Fruit fly (Drosophila melanogaster) whole organism, embryonic: ENCODE measurements around the gene sit.

Experiments
- Asciz ChIP-seq: fragments of 200-800 bp; sonication (Bioruptor generic); optimal IDR thresholded peaks from 2 replicates; lab custom pipeline; 2017; ENCODE audit warnings: missing biosample characterization, mild to moderate bottlenecking, missing genetic modification characterization, missing genetic modification reagents
- CG1024 ChIP-seq: fragments of 200-800 bp; sonication (Bioruptor generic); IDR thresholded peaks from 2 replicates; pipeline ENCODE4 v1.3.6; 2022; ENCODE audit warnings: missing biosample characterization, missing genetic modification characterization
- CG12659 ChIP-seq: fragments of 200-800 bp; sonication (Bioruptor generic); optimal IDR thresholded peaks from 3 replicates; lab custom pipeline; 2017; ENCODE audit warnings: mild to moderate bottlenecking, missing biosample characterization, missing genetic modification reagents, missing genetic modification characterization
- CG16815 ChIP-seq: fragments of 200-800 bp; sonication (Bioruptor generic); optimal IDR thresholded peaks from 3 replicates; lab custom pipeline; 2017; ENCODE audit warnings: missing biosample characterization, mild to moderate bottlenecking, missing genetic modification characterization
- CG17361 ChIP-seq: fragments of 200-800 bp; sonication (Bioruptor generic); IDR thresholded peaks from 3 replicates; pipeline ENCODE4 v1.3.6; 2022; ENCODE audit warnings: missing biosample characterization, missing genetic modification characterization
- CG18476 ChIP-seq: fragments of 200-800 bp; sonication (Bioruptor generic); optimal IDR thresholded peaks from 2 replicates; lab custom pipeline; 2016; ENCODE audit warnings: missing biosample characterization, mild to moderate bottlenecking, missing genetic modification characterization
- CG18619 ChIP-seq: fragments of 200-800 bp; sonication (Bioruptor generic); optimal IDR thresholded peaks from 3 replicates; lab custom pipeline; 2017; ENCODE audit warnings: missing biosample characterization, mild to moderate bottlenecking, missing genetic modification characterization
- CG2129 ChIP-seq: fragments of 200-800 bp; sonication (Bioruptor generic); IDR thresholded peaks from 2 replicates; pipeline ENCODE4 v1.3.6; 2022; ENCODE audit warnings: missing biosample characterization, missing genetic modification characterization; ENCODE audit not compliant: partially characterized antibody
- CG3065 ChIP-seq: fragments of 200-800 bp; sonication (Bioruptor generic); optimal IDR thresholded peaks from 2 replicates; lab custom pipeline; 2016; ENCODE audit warnings: missing biosample characterization, missing genetic modification characterization
- CG31388 ChIP-seq: fragments of 200-800 bp; sonication (Bioruptor generic); optimal IDR thresholded peaks from 2 replicates; lab custom pipeline; 2016; ENCODE audit warnings: missing biosample characterization, missing genetic modification characterization
- CG33213 ChIP-seq: fragments of 200-800 bp; sonication (Bioruptor generic); optimal IDR thresholded peaks from 3 replicates; lab custom pipeline; 2016; ENCODE audit warnings: missing biosample characterization, missing genetic modification characterization
- CG33557 ChIP-seq: fragments of 200-800 bp; sonication (Bioruptor generic); optimal IDR thresholded peaks from 2 replicates; lab custom pipeline; 2019; ENCODE audit warnings: missing biosample characterization, mild to moderate bottlenecking, missing genetic modification characterization, moderate library complexity
- CG34224 ChIP-seq: fragments of 200-800 bp; sonication (Bioruptor generic); IDR thresholded peaks from 3 replicates; pipeline ENCODE4 v1.3.6; 2022; ENCODE audit warnings: missing biosample characterization, missing genetic modification characterization; ENCODE audit not compliant: partially characterized antibody
- CG34376 ChIP-seq: fragments of 200-800 bp; sonication (Bioruptor generic); optimal IDR thresholded peaks from 2 replicates; lab custom pipeline; 2018; ENCODE audit warnings: missing biosample characterization, mild to moderate bottlenecking, missing genetic modification characterization
- CG34422 ChIP-seq: fragments of 200-800 bp; sonication (Bioruptor generic); IDR thresholded peaks from 3 replicates; pipeline ENCODE4 v1.3.6; 2022; ENCODE audit warnings: missing biosample characterization, missing genetic modification characterization
- CG4360 ChIP-seq: fragments of 200-800 bp; sonication (Bioruptor generic); IDR thresholded peaks from 2 replicates; pipeline ENCODE4 v1.3.6; 2022; ENCODE audit warnings: missing biosample characterization, missing genetic modification characterization
- CG5180 ChIP-seq: fragments of 200-800 bp; sonication (Bioruptor generic); optimal IDR thresholded peaks from 3 replicates; lab custom pipeline; 2017; ENCODE audit warnings: missing biosample characterization, missing genetic modification characterization, mild to moderate bottlenecking, moderate library complexity, missing genetic modification reagents
- CG6854 ChIP-seq: fragments of 200-800 bp; sonication (Bioruptor generic); optimal IDR thresholded peaks from 3 replicates; lab custom pipeline; 2017; ENCODE audit warnings: missing biosample characterization, mild to moderate bottlenecking, missing genetic modification characterization
- Dip2 ChIP-seq: fragments of 200-800 bp; sonication (Bioruptor generic); IDR thresholded peaks from 2 replicates; pipeline ENCODE4 v1.3.6; 2022; ENCODE audit warnings: missing biosample characterization, missing genetic modification characterization
- Dip3 ChIP-seq: fragments of 200-800 bp; sonication (Bioruptor generic); optimal IDR thresholded peaks from 3 replicates; lab custom pipeline; 2016; ENCODE audit warnings: missing biosample characterization, missing genetic modification characterization
- Drgx ChIP-seq: fragments of 200-800 bp; sonication (Bioruptor generic); IDR thresholded peaks from 2 replicates; pipeline ENCODE4 v1.3.6; 2022; ENCODE audit warnings: missing biosample characterization, missing genetic modification characterization
- Hey ChIP-seq: fragments of 200-800 bp; sonication (Bioruptor generic); optimal IDR thresholded peaks from 3 replicates; lab custom pipeline; 2018; ENCODE audit warnings: missing biosample characterization, mild to moderate bottlenecking, missing genetic modification characterization
- Med ChIP-seq: fragments of 200-800 bp; sonication (Bioruptor generic); peaks from one replicate; lab custom pipeline; 2016; ENCODE audit warnings: missing biosample characterization, missing genetic modification characterization, mild to moderate bottlenecking, inconsistent platforms, moderate library complexity
- Mrtf ChIP-seq: fragments of 200-800 bp; sonication (Bioruptor generic); IDR thresholded peaks from 3 replicates; pipeline ENCODE4 v1.3.6; 2022; ENCODE audit warnings: missing biosample characterization, missing genetic modification characterization
- NfI ChIP-seq: fragments of 200-800 bp; sonication (Bioruptor generic); optimal IDR thresholded peaks from 3 replicates; lab custom pipeline; 2018; ENCODE audit warnings: missing biosample characterization, mild to moderate bottlenecking, missing genetic modification characterization, moderate library complexity
- Rfx ChIP-seq: fragments of 200-800 bp; sonication (Bioruptor generic); IDR thresholded peaks from 2 replicates; pipeline ENCODE4 v1.3.6; 2022; ENCODE audit warnings: missing biosample characterization, missing genetic modification characterization
- ash1 ChIP-seq: fragments of 200-800 bp; sonication (Bioruptor generic); optimal IDR thresholded peaks from 2 replicates; lab custom pipeline; 2018; ENCODE audit warnings: missing biosample characterization, mild to moderate bottlenecking, missing genetic modification characterization
- bcd ChIP-seq: fragments of 200-800 bp; sonication (Bioruptor generic); optimal IDR thresholded peaks from 2 replicates; lab custom pipeline; 2017; ENCODE audit warnings: missing biosample characterization, mild to moderate bottlenecking, missing genetic modification characterization
- cato ChIP-seq: fragments of 200-800 bp; sonication (Bioruptor generic); optimal IDR thresholded peaks from 2 replicates; lab custom pipeline; 2016; ENCODE audit warnings: missing biosample characterization, missing genetic modification characterization, borderline replicate concordance
- caup ChIP-seq: fragments of 200-800 bp; sonication (Bioruptor generic); optimal IDR thresholded peaks from 3 replicates; lab custom pipeline; 2017; ENCODE audit warnings: missing biosample characterization, mild to moderate bottlenecking, missing genetic modification characterization, moderate library complexity; ENCODE audit not compliant: severe bottlenecking
- cwo ChIP-seq: fragments of 200-800 bp; sonication (Bioruptor generic); optimal IDR thresholded peaks from 3 replicates; lab custom pipeline; 2017; ENCODE audit warnings: missing biosample characterization, missing genetic modification characterization, mild to moderate bottlenecking, moderate library complexity, missing genetic modification reagents
- dmrt11E ChIP-seq: fragments of 200-800 bp; sonication (Bioruptor generic); optimal IDR thresholded peaks from 3 replicates; lab custom pipeline; 2018; ENCODE audit warnings: missing biosample characterization, mild to moderate bottlenecking, missing genetic modification characterization, moderate library complexity
- dysf ChIP-seq: fragments of 200-800 bp; sonication (Bioruptor generic); IDR thresholded peaks from 3 replicates; pipeline ENCODE4 v1.3.6; 2022; ENCODE audit warnings: missing biosample characterization, missing genetic modification characterization
- exex ChIP-seq: fragments of 200-800 bp; sonication (Bioruptor generic); optimal IDR thresholded peaks from 4 replicates; lab custom pipeline; 2018; ENCODE audit warnings: missing biosample characterization, mild to moderate bottlenecking, missing genetic modification characterization, moderate library complexity
- ind ChIP-seq: fragments of 200-800 bp; sonication (Bioruptor generic); optimal IDR thresholded peaks from 3 replicates; lab custom pipeline; 2016; ENCODE audit warnings: missing biosample characterization, missing genetic modification characterization
- kah ChIP-seq: fragments of 200-800 bp; sonication (Bioruptor generic); optimal IDR thresholded peaks from 2 replicates; lab custom pipeline; 2018; ENCODE audit warnings: missing biosample characterization, mild to moderate bottlenecking, missing genetic modification characterization
- ken ChIP-seq: fragments of 200-800 bp; sonication (Bioruptor generic); IDR thresholded peaks from 3 replicates; pipeline ENCODE4 v1.3.6; 2022; ENCODE audit warnings: missing biosample characterization, missing genetic modification characterization
- lbe ChIP-seq: fragments of 200-800 bp; sonication (Bioruptor generic); optimal IDR thresholded peaks from 2 replicates; lab custom pipeline; 2016; ENCODE audit warnings: missing biosample characterization, mild to moderate bottlenecking, missing genetic modification characterization
- maf-S ChIP-seq: fragments of 200-800 bp; sonication (Bioruptor generic); optimal IDR thresholded peaks from 2 replicates; lab custom pipeline; 2016; ENCODE audit warnings: missing biosample characterization, missing genetic modification characterization
- p53 ChIP-seq: fragments of 200-800 bp; sonication (Bioruptor generic); optimal IDR thresholded peaks from 2 replicates; lab custom pipeline; 2016; ENCODE audit warnings: missing biosample characterization, missing genetic modification characterization
- ranshi ChIP-seq: fragments of 200-800 bp; sonication (Bioruptor generic); IDR thresholded peaks from 2 replicates; pipeline ENCODE4 v1.3.6; 2022; ENCODE audit warnings: missing biosample characterization, missing genetic modification characterization
- sens ChIP-seq: fragments of 200-800 bp; sonication (Bioruptor generic); peaks from one replicate; lab custom pipeline; 2016; ENCODE audit warnings: missing biosample characterization, missing genetic modification characterization
- sisA ChIP-seq: fragments of 200-800 bp; sonication (Bioruptor generic); IDR thresholded peaks from 2 replicates; pipeline ENCODE4 v1.3.6; 2022; ENCODE audit warnings: missing biosample characterization, missing genetic modification characterization
- sug ChIP-seq: fragments of 200-800 bp; optimal IDR thresholded peaks from 2 replicates; lab custom pipeline; 2019; ENCODE audit warnings: missing biosample characterization, mild to moderate bottlenecking, missing genetic modification characterization, moderate library complexity
- unpg ChIP-seq: fragments of 200-800 bp; sonication (Bioruptor generic); optimal IDR thresholded peaks from 3 replicates; lab custom pipeline; 2018; ENCODE audit warnings: missing biosample characterization, mild to moderate bottlenecking, missing genetic modification characterization, moderate library complexity

The sit gene

dm6 chr3R:22522042-22522441 lies 40.3 kb downstream of the sit start:
- TF ChIP-seq CG18619 (GFP tag; lab: Kevin White, UChicago) (no peak), Drgx (no peak), CG34224 (GFP tag; lab: Robert Waterston, UW) (no peak), CG4360 (GFP tag; lab: Robert Waterston, UW) (no peak), Rfx (GFP tag; lab: Robert Waterston, UW) (0 out of 2 replicates have a peak, but pooled peaks have one; percentile 7), CG33213 (GFP tag; lab: Kevin White, UChicago) (no peak), Asciz (GFP tag; lab: Kevin White, UChicago) (no peak), ash1 (GFP tag; lab: Kevin White, UChicago) (no peak), maf-S (no peak), exex (peak; percentile 86), CG34376 (GFP tag; lab: Kevin White, UChicago) (peak; percentile 7), ind (GFP tag; lab: Kevin White, UChicago) (no peak), CG3065 (GFP tag; lab: Kevin White, UChicago) (no peak), CG2129 (GFP tag; lab: Robert Waterston, UW) (no peak), ranshi (GFP tag; lab: Robert Waterston, UW) (no peak), Med (GFP tag; lab: Kevin White, UChicago) (peak; percentile 68), sisA (GFP tag; lab: Robert Waterston, UW) (no peak), Hey (tag; lab: Kevin White, UChicago) (peak; percentile 4), CG5180 (GFP tag; lab: Kevin White, UChicago) (no peak), CG18476 (GFP tag; lab: Kevin White, UChicago) (no peak), dmrt11E (tag; lab: Kevin White, UChicago) (no peak), Dip2 (GFP tag; lab: Robert Waterston, UW) (no peak), cwo (GFP tag; lab: Kevin White, UChicago) (peak; percentile 46), sug (tag; lab: Kevin White, UChicago) (peak; percentile 63)

- TF ChIP-seq cato (GFP tag; lab: Kevin White, UChicago) (no peak), cwo (GFP tag; lab: Kevin White, UChicago) (peak; percentile 11), CG34422 (GFP tag; lab: Robert Waterston, UW) (no peak), p53 (GFP tag; lab: Kevin White, UChicago) (no peak), bcd (GFP tag; lab: Kevin White, UChicago) (no peak), caup (GFP tag; lab: Kevin White, UChicago) (no peak), CG1024 (GFP tag; lab: Robert Waterston, UW) (no peak), CG31388 (GFP tag; lab: Kevin White, UChicago) (no peak), lbe (GFP tag; lab: Kevin White, UChicago) (no peak), CG6854 (peak; percentile 8), CG33213 (GFP tag; lab: Kevin White, UChicago) (no peak), sug (tag; lab: Kevin White, UChicago) (peak; percentile 92), Med (GFP tag; lab: Kevin White, UChicago) (peak; percentile 9), exex (peak; percentile 86), CG17361 (GFP tag; lab: Robert Waterston, UW) (no peak), CG16815 (GFP tag; lab: Kevin White, UChicago) (no peak), unpg (GFP tag; lab: Kevin White, UChicago) (no peak), kah (no peak), CG33557 (GFP tag; lab: Kevin White, UChicago) (no peak), NfI (GFP tag; lab: Kevin White, UChicago) (no peak), CG12659 (GFP tag; lab: Kevin White, UChicago) (no peak), sens (GFP tag; lab: Kevin White, UChicago) (peak; percentile 47), Dip3 (GFP tag; lab: Kevin White, UChicago) (no peak), Dip2 (GFP tag; lab: Robert Waterston, UW) (no peak), dysf (GFP tag; lab: Robert Waterston, UW) (0 out of 3 replicates have a peak, but pooled peaks have one; percentile 13), Mrtf (GFP tag; lab: Robert Waterston, UW) (no peak), ken (GFP tag; lab: Robert Waterston, UW) (no peak)
Measured at dm6 chr3R:22520481-22520880, 41.9 kb downstream of the sit start.
